Worm (Caenorhabditis elegans) whole organism, midembryonic: ENCODE measurements around the gene tag-325.

ENCODE experiments used
- T22C8.4 ChIP-seq: fragments of 200-800 bp; sonication (Bioruptor generic); IDR thresholded peaks from 2 replicates; pipeline ENCODE4 v1.3.6; 2022; ENCODE audit warnings: missing genetic modification characterization, missing compliant biosample characterization
- cog-1 ChIP-seq: sonication (generic microtip); optimal IDR thresholded peaks from 2 replicates; lab custom pipeline; 2016; ENCODE audit warnings: missing genetic modification characterization, missing compliant biosample characterization
- flt-1 ChIP-seq: fragments of 200-800 bp; sonication (Bioruptor generic); IDR thresholded peaks from 2 replicates; pipeline ENCODE4 v1.3.6; 2022; ENCODE audit warnings: missing genetic modification characterization, missing compliant biosample characterization
- klf-2 ChIP-seq: fragments of 200-800 bp; sonication (Bioruptor generic); conservative IDR thresholded peaks from 2 replicates; pipeline ENCODE4 v1.3.6; 2022; ENCODE audit warnings: missing genetic modification reagents, missing genetic modification characterization, missing compliant biosample characterization
- med-1 ChIP-seq: sonication (generic microtip); optimal IDR thresholded peaks from 2 replicates; lab custom pipeline; 2017; ENCODE audit warnings: missing genetic modification characterization, mild to moderate bottlenecking, missing compliant biosample characterization, antibody characterized with exemption, missing genetic modification reagents; ENCODE audit not compliant: insufficient read depth
- ref-1 ChIP-seq: fragments of 200-800 bp; sonication (Bioruptor generic); conservative IDR thresholded peaks from 2 replicates; pipeline ENCODE4 v1.3.6; 2022; ENCODE audit warnings: missing genetic modification reagents, missing genetic modification characterization, missing compliant biosample characterization
- tab-1 ChIP-seq: fragments of 200-800 bp; sonication (Bioruptor generic); IDR thresholded peaks from 2 replicates; pipeline ENCODE4 v1.3.6; 2022; ENCODE audit warnings: missing genetic modification characterization, missing compliant biosample characterization
- ztf-23 ChIP-seq: fragments of 200-800 bp; sonication (Bioruptor generic); IDR thresholded peaks from 2 replicates; pipeline ENCODE4 v1.3.6; 2022; ENCODE audit warnings: missing genetic modification reagents, missing genetic modification characterization, missing compliant biosample characterization
- ztf-29 ChIP-seq: fragments of 200-800 bp; sonication (Bioruptor generic); IDR thresholded peaks from 2 replicates; pipeline ENCODE4 v1.3.6; 2022; ENCODE audit warnings: missing genetic modification reagents, missing genetic modification characterization, missing compliant biosample characterization

Gene tag-325

ce11 chrIII:4796536-4796935 lies at the start of gene tag-325:
tag-325 (plus strand) TSS chrIII:4796836.
- TF ChIP-seq med-1 (GFP tag; lab: Kevin White, UChicago) = no peak
- TF ChIP-seq cog-1 (tag; lab: Kevin White, UChicago) = no peak
- no peak for TF ChIP-seq ref-1 (GFP tag; lab: Robert Waterston, UW)
- TF ChIP-seq ztf-23 (GFP tag; lab: Robert Waterston, UW) = no peak
- no peak for TF ChIP-seq ztf-29
- no peak for TF ChIP-seq flt-1 (GFP tag; lab: Robert Waterston, UW)
- TF ChIP-seq tab-1 (GFP tag; lab: Robert Waterston, UW) = no peak
- TF ChIP-seq klf-2 (GFP tag; lab: Robert Waterston, UW) = no peak
- TF ChIP-seq T22C8.4 (GFP tag; lab: Robert Waterston, UW) = no peak

ce11 chrIII:4748109-4748508 lies 48.5 kb upstream of the tag-325 start, which contains the start of gene col-89:
col-89 (plus strand) TSS chrIII:4748127.
- TF ChIP-seq ref-1 (GFP tag; lab: Robert Waterston, UW) = no peak
- no peak for TF ChIP-seq ztf-29
- no peak for TF ChIP-seq med-1 (GFP tag; lab: Kevin White, UChicago)
- TF ChIP-seq T22C8.4 (GFP tag; lab: Robert Waterston, UW) = no peak
- no peak for TF ChIP-seq flt-1 (GFP tag; lab: Robert Waterston, UW)
- no peak for TF ChIP-seq tab-1 (GFP tag; lab: Robert Waterston, UW)

ce11 chrIII:4748666-4749065 lies 48.0 kb upstream of the tag-325 start:
- TF ChIP-seq klf-2 (GFP tag; lab: Robert Waterston, UW) = 0 out of 2 replicates have a peak, but pooled peaks have one; percentile 5
- TF ChIP-seq med-1 (GFP tag; lab: Kevin White, UChicago) = no peak
- TF ChIP-seq flt-1 (GFP tag; lab: Robert Waterston, UW) = no peak
- no peak for TF ChIP-seq cog-1 (tag; lab: Kevin White, UChicago)
- TF ChIP-seq ref-1 (GFP tag; lab: Robert Waterston, UW) = no peak
- TF ChIP-seq ztf-29 = no peak

- TF ChIP-seq ref-1 (GFP tag; lab: Robert Waterston, UW) = no peak
- peak; percentile 71; the same call in 1 of the 2 replicates for TF ChIP-seq ztf-23 (GFP tag; lab: Robert Waterston, UW)
- TF ChIP-seq cog-1 (tag; lab: Kevin White, UChicago) = peak; percentile 41
- 0 out of 2 replicates have a peak, but pooled peaks have one; percentile 21 for TF ChIP-seq ztf-29
- no peak for TF ChIP-seq med-1 (GFP tag; lab: Kevin White, UChicago)
These were observed 42.6 kb upstream of the tag-325 start, which contains the start of the genes rps-0 and rbg-3 for ce11 chrIII:4754001-4754561. rps-0 (minus strand) TSS chrIII:4754051. rbg-3 (plus strand) TSS chrIII:4754424.

- TF ChIP-seq cog-1 (tag; lab: Kevin White, UChicago) (peak; percentile 81), tab-1 (GFP tag; lab: Robert Waterston, UW) (peak; percentile 86), T22C8.4 (GFP tag; lab: Robert Waterston, UW) (peak; percentile 72), flt-1 (GFP tag; lab: Robert Waterston, UW) (peak; percentile 87), med-1 (GFP tag; lab: Kevin White, UChicago) (peak; percentile 39), ztf-23 (GFP tag; lab: Robert Waterston, UW) (peak; percentile 86), klf-2 (GFP tag; lab: Robert Waterston, UW) (peak; percentile 77; the same call in 1 of the 2 replicates), ztf-29 (peak; percentile 66), ref-1 (GFP tag; lab: Robert Waterston, UW) (0 out of 2 replicates have a peak, but pooled peaks have one; percentile 35)
These were observed 39.7 kb upstream of the tag-325 start, which contains the start of gene fbxl-2 for ce11 chrIII:4756983-4757382. fbxl-2 (plus strand) TSS chrIII:4757260.

ce11 chrIII:4762846-4763245 lies 33.8 kb upstream of the tag-325 start:
- no peak for TF ChIP-seq ztf-29
- no peak for TF ChIP-seq med-1 (GFP tag; lab: Kevin White, UChicago)
- no peak for TF ChIP-seq tab-1 (GFP tag; lab: Robert Waterston, UW)
- no peak for TF ChIP-seq ref-1 (GFP tag; lab: Robert Waterston, UW)
- no peak for TF ChIP-seq flt-1 (GFP tag; lab: Robert Waterston, UW)
- TF ChIP-seq T22C8.4 (GFP tag; lab: Robert Waterston, UW) = no peak
- TF ChIP-seq cog-1 (tag; lab: Kevin White, UChicago) = no peak
- no peak for TF ChIP-seq klf-2 (GFP tag; lab: Robert Waterston, UW)
- TF ChIP-seq ztf-23 (GFP tag; lab: Robert Waterston, UW) = no peak

ce11 chrIII:4763509-4763908 lies 33.1 kb upstream of the tag-325 start, which contains the start of gene B0393.4:
B0393.4 (minus strand) TSS chrIII:4763609.
- TF ChIP-seq flt-1 (GFP tag; lab: Robert Waterston, UW) (no peak), med-1 (GFP tag; lab: Kevin White, UChicago) (no peak), T22C8.4 (GFP tag; lab: Robert Waterston, UW) (no peak), cog-1 (tag; lab: Kevin White, UChicago) (no peak), klf-2 (GFP tag; lab: Robert Waterston, UW) (no peak), tab-1 (GFP tag; lab: Robert Waterston, UW) (no peak), ref-1 (GFP tag; lab: Robert Waterston, UW) (no peak), ztf-29 (no peak), ztf-23 (GFP tag; lab: Robert Waterston, UW) (no peak)

- TF ChIP-seq cog-1 (tag; lab: Kevin White, UChicago) (no peak), tab-1 (GFP tag; lab: Robert Waterston, UW) (no peak), ref-1 (GFP tag; lab: Robert Waterston, UW) (no peak), flt-1 (GFP tag; lab: Robert Waterston, UW) (no peak), T22C8.4 (GFP tag; lab: Robert Waterston, UW) (no peak), ztf-29 (no peak), ztf-23 (GFP tag; lab: Robert Waterston, UW) (no peak), med-1 (GFP tag; lab: Kevin White, UChicago) (no peak), klf-2 (GFP tag; lab: Robert Waterston, UW) (no peak)
These were observed 31.2 kb upstream of the tag-325 start, which contains the start of gene B0393.5 for ce11 chrIII:4765474-4765873. B0393.5 (plus strand) TSS chrIII:4765774.

ce11 chrIII:4766842-4767241 lies 29.8 kb upstream of the tag-325 start:
- TF ChIP-seq ref-1 (GFP tag; lab: Robert Waterston, UW) = no peak
- no peak for TF ChIP-seq klf-2 (GFP tag; lab: Robert Waterston, UW)
- no peak for TF ChIP-seq flt-1 (GFP tag; lab: Robert Waterston, UW)
- no peak for TF ChIP-seq T22C8.4 (GFP tag; lab: Robert Waterston, UW)
- TF ChIP-seq ztf-29 = no peak
- no peak for TF ChIP-seq ztf-23 (GFP tag; lab: Robert Waterston, UW)
- no peak for TF ChIP-seq tab-1 (GFP tag; lab: Robert Waterston, UW)
